Worm (Caenorhabditis elegans) whole organism, young adult: ENCODE measurements around the gene tric-1B.1.

Source experiments
- B0019.2 ChIP-seq: fragments of 200-800 bp; sonication (Bioruptor generic); conservative IDR thresholded peaks from 2 replicates; pipeline ENCODE4 v1.3.6; 2022; ENCODE audit warnings: missing genetic modification reagents, missing genetic modification characterization, missing compliant biosample characterization
- B0035.1 ChIP-seq: sonication (generic microtip); optimal IDR thresholded peaks from 2 replicates; lab custom pipeline; 2016; ENCODE audit warnings: missing genetic modification characterization, mild to moderate bottlenecking, missing compliant biosample characterization, missing genotype, missing genetic modification reagents
- C06A6.2 ChIP-seq: fragments of 200-800 bp; sonication (Bioruptor generic); conservative IDR thresholded peaks from 2 replicates; pipeline ENCODE4 v1.3.6; 2022; ENCODE audit warnings: missing genetic modification characterization, missing compliant biosample characterization
- F10E7.11 ChIP-seq: sonication (generic microtip); optimal IDR thresholded peaks from 2 replicates; lab custom pipeline; 2017; ENCODE audit warnings: mild to moderate bottlenecking, missing genetic modification characterization, moderate library complexity, missing compliant biosample characterization
- F22D6.2 ChIP-seq: sonication (generic microtip); optimal IDR thresholded peaks from 2 replicates; lab custom pipeline; 2016; ENCODE audit warnings: mild to moderate bottlenecking, missing genetic modification characterization, missing compliant biosample characterization
- F33H1.4 ChIP-seq: fragments of 200-800 bp; sonication (Bioruptor generic); IDR thresholded peaks from 2 replicates; pipeline ENCODE4 v1.3.6; 2022; ENCODE audit warnings: missing genetic modification reagents, missing genetic modification characterization, missing compliant biosample characterization
- F37B4.10 ChIP-seq: fragments of 200-800 bp; sonication (Bioruptor generic); IDR thresholded peaks from 2 replicates; pipeline ENCODE4 v1.3.6; 2022; ENCODE audit warnings: missing genetic modification characterization, missing compliant biosample characterization
- F55B11.4 ChIP-seq: sonication (generic microtip); optimal IDR thresholded peaks from 2 replicates; lab custom pipeline; 2016; ENCODE audit warnings: missing compliant biosample characterization, missing genetic modification characterization, borderline replicate concordance; ENCODE audit not compliant: insufficient read depth
- F57A8.1 ChIP-seq: fragments of 200-800 bp; sonication (Bioruptor generic); optimal IDR thresholded peaks from 2 replicates; lab custom pipeline; 2018; ENCODE audit warnings: mild to moderate bottlenecking, missing genetic modification characterization, moderate library complexity, missing compliant biosample characterization
- F57C9.4 ChIP-seq: sonication (generic microtip); optimal IDR thresholded peaks from 2 replicates; lab custom pipeline; 2017; ENCODE audit warnings: mild to moderate bottlenecking, missing genetic modification characterization, missing compliant biosample characterization
- K11D2.4 ChIP-seq: fragments of 200-800 bp; sonication (Bioruptor generic); IDR thresholded peaks from 2 replicates; pipeline ENCODE4 v1.3.6; 2022; ENCODE audit warnings: missing genetic modification reagents, missing genetic modification characterization, missing compliant biosample characterization
- Y53G8AR.9 ChIP-seq: fragments of 200-800 bp; sonication (Bioruptor generic); conservative IDR thresholded peaks from 2 replicates; pipeline ENCODE4 v1.3.6; 2022; ENCODE audit warnings: missing genetic modification reagents, missing genetic modification characterization, missing compliant biosample characterization
- Y56A3A.18 ChIP-seq: fragments of 200-800 bp; sonication (Bioruptor generic); IDR thresholded peaks from 2 replicates; pipeline ENCODE4 v1.3.6; 2022; ENCODE audit warnings: missing genetic modification reagents, missing genetic modification characterization, missing compliant biosample characterization
- ZK185.1 ChIP-seq: sonication (generic microtip); optimal IDR thresholded peaks from 2 replicates; lab custom pipeline; 2016; ENCODE audit warnings: mild to moderate bottlenecking, missing genetic modification characterization, missing compliant biosample characterization; ENCODE audit not compliant: poor library complexity, severe bottlenecking
- ama-1 ChIP-seq, 3 experiments: fragments of 150-350 bp in 1 of 3; sonication (generic microtip) in 2 of 3; optimal IDR thresholded peaks; 2 replicates each; lab custom pipeline; 2014 to 2018; ENCODE audit warnings: missing biosample characterization in 2 of 3, missing genetic modification characterization in 2 of 3, missing genetic modification reagents in 2 of 3
- aptf-2 ChIP-seq: fragments of 200-800 bp; sonication (Bioruptor generic); conservative IDR thresholded peaks from 2 replicates; pipeline ENCODE4 v1.3.6; 2022; ENCODE audit warnings: missing genetic modification reagents, missing genetic modification characterization, missing compliant biosample characterization
- bed-1 ChIP-seq: fragments of 200-800 bp; sonication (Bioruptor generic); IDR thresholded peaks from 2 replicates; pipeline ENCODE4 v1.3.6; 2022; ENCODE audit warnings: missing genetic modification reagents, missing genetic modification characterization, missing compliant biosample characterization
- ceh-91 ChIP-seq: fragments of 200-800 bp; sonication (Bioruptor generic); IDR thresholded peaks from 2 replicates; pipeline ENCODE4 v1.3.6; 2022; ENCODE audit warnings: missing genetic modification reagents, missing genetic modification characterization, missing compliant biosample characterization
- die-1 ChIP-seq: sonication (generic microtip); optimal IDR thresholded peaks from 2 replicates; lab custom pipeline; 2016; ENCODE audit warnings: missing genotype, mild to moderate bottlenecking, missing genetic modification characterization, missing compliant biosample characterization
- dox-1 ChIP-seq: fragments of 200-800 bp; sonication (Bioruptor generic); IDR thresholded peaks from 2 replicates; pipeline ENCODE4 v1.3.6; 2022; ENCODE audit warnings: missing genetic modification reagents, missing genetic modification characterization, missing compliant biosample characterization
- dpff-1 ChIP-seq: sonication (generic microtip); optimal IDR thresholded peaks from 2 replicates; lab custom pipeline; 2017; ENCODE audit warnings: mild to moderate bottlenecking, missing genetic modification characterization, missing compliant biosample characterization
- dpl-1 ChIP-seq: fragments of 150-350 bp; optimal IDR thresholded peaks from 2 replicates; lab custom pipeline; 2014; ENCODE audit warnings: missing biosample characterization, missing genetic modification reagents, missing genetic modification characterization
- ets-4 ChIP-seq: fragments of 200-800 bp; sonication (Bioruptor generic); optimal IDR thresholded peaks from 2 replicates; lab custom pipeline; 2018; ENCODE audit warnings: mild to moderate bottlenecking, missing genetic modification characterization, missing compliant biosample characterization
- fkh-3 ChIP-seq: sonication (generic microtip); optimal IDR thresholded peaks from 2 replicates; lab custom pipeline; 2016; ENCODE audit warnings: mild to moderate bottlenecking, missing genetic modification characterization, missing compliant biosample characterization
- hrde-1 ChIP-seq: sonication (generic microtip); optimal IDR thresholded peaks from 2 replicates; lab custom pipeline; 2016; ENCODE audit warnings: missing genetic modification characterization, mild to moderate bottlenecking, missing compliant biosample characterization, moderate library complexity, missing genotype, missing genetic modification reagents, borderline replicate concordance
- let-526 ChIP-seq: fragments of 200-800 bp; sonication (Bioruptor generic); IDR thresholded peaks from 2 replicates; pipeline ENCODE4 v1.3.6; 2022; ENCODE audit warnings: missing genetic modification reagents, missing genetic modification characterization, missing compliant biosample characterization
- lin-40 ChIP-seq: sonication (generic microtip); optimal IDR thresholded peaks from 2 replicates; lab custom pipeline; 2016; ENCODE audit warnings: missing genetic modification characterization, mild to moderate bottlenecking, missing compliant biosample characterization, missing genotype, missing genetic modification reagents
- madf-6 ChIP-seq: fragments of 200-800 bp; sonication (Bioruptor generic); IDR thresholded peaks from 2 replicates; pipeline ENCODE4 v1.3.6; 2022; ENCODE audit warnings: missing genetic modification reagents, missing genetic modification characterization, missing compliant biosample characterization
- mes-4 ChIP-seq: sonication (generic microtip); optimal IDR thresholded peaks from 2 replicates; lab custom pipeline; 2016; ENCODE audit warnings: missing genotype, missing genetic modification characterization, missing compliant biosample characterization
- nfya-2 ChIP-seq: fragments of 200-800 bp; sonication (Bioruptor generic); IDR thresholded peaks from 2 replicates; pipeline ENCODE4 v1.3.6; 2022; ENCODE audit warnings: missing genetic modification reagents, missing genetic modification characterization, missing compliant biosample characterization
- rcor-1 ChIP-seq: fragments of 200-800 bp; sonication (Bioruptor generic); IDR thresholded peaks from 2 replicates; pipeline ENCODE4 v1.3.6; 2022; ENCODE audit warnings: missing genetic modification reagents, missing genetic modification characterization, missing compliant biosample characterization
- rec-8 ChIP-seq, 2 experiments: sonication (generic microtip); optimal IDR thresholded peaks; 2 replicates each; lab custom pipeline; 2016; ENCODE audit warnings: mild to moderate bottlenecking in 2 of 2, missing genetic modification characterization in 2 of 2, missing genetic modification reagents in 2 of 2, missing genotype in 2 of 2, missing biosample characterization in 1 of 2, missing compliant biosample characterization in 1 of 2, moderate library complexity in 1 of 2
- snpc-1.1 ChIP-seq: sonication (generic microtip); optimal IDR thresholded peaks from 2 replicates; lab custom pipeline; 2017; ENCODE audit warnings: missing genetic modification characterization, mild to moderate bottlenecking, missing compliant biosample characterization, antibody characterized with exemption, moderate library complexity, missing genotype, missing genetic modification reagents; ENCODE audit not compliant: insufficient read depth
- somi-1 ChIP-seq: fragments of 200-800 bp; sonication (Bioruptor generic); optimal IDR thresholded peaks from 2 replicates; lab custom pipeline; 2018; ENCODE audit warnings: mild to moderate bottlenecking, missing genetic modification characterization, missing compliant biosample characterization
- tbp1 ChIP-seq: fragments of 200-800 bp; sonication (Bioruptor generic); optimal IDR thresholded peaks from 2 replicates; lab custom pipeline; 2018; ENCODE audit warnings: mild to moderate bottlenecking, missing genetic modification characterization, missing compliant biosample characterization
- unc-130 ChIP-seq: sonication (generic microtip); optimal IDR thresholded peaks from 2 replicates; lab custom pipeline; 2016; ENCODE audit warnings: missing genetic modification reagents, missing genetic modification characterization, missing compliant biosample characterization
- zfh-2 ChIP-seq: fragments of 200-800 bp; sonication (Bioruptor generic); conservative IDR thresholded peaks from 2 replicates; pipeline ENCODE4 v1.3.6; 2022; ENCODE audit warnings: missing genetic modification reagents, missing genetic modification characterization, missing compliant biosample characterization
- zim-3 ChIP-seq: sonication (generic microtip); optimal IDR thresholded peaks from 2 replicates; lab custom pipeline; 2017; ENCODE audit warnings: mild to moderate bottlenecking, missing genetic modification characterization, moderate library complexity, missing compliant biosample characterization
- ztf-25 ChIP-seq: fragments of 200-800 bp; sonication (Bioruptor generic); IDR thresholded peaks from 2 replicates; pipeline ENCODE4 v1.3.6; 2022; ENCODE audit warnings: missing genetic modification reagents, missing genetic modification characterization, missing compliant biosample characterization
- ztf-26 ChIP-seq: sonication (generic microtip); optimal IDR thresholded peaks from 2 replicates; lab custom pipeline; 2017; ENCODE audit warnings: missing genetic modification characterization, missing compliant biosample characterization

The tric-1B.1 gene

ce11 chrII:12266145-12266544 is at the start of gene tric-1B.1:
Gene tric-1B.1, minus strand, starts transcription at chrII:12266245.
- TF ChIP-seq zim-3 = no peak
- TF ChIP-seq let-526 (GFP tag; lab: Robert Waterston, UW) = no peak
- TF ChIP-seq aptf-2 (GFP tag; lab: Robert Waterston, UW) = no peak
- TF ChIP-seq die-1 (tag; lab: Kevin White, UChicago) = no peak
- no peak for TF ChIP-seq snpc-1.1 (tag; lab: Kevin White, UChicago)
- TF ChIP-seq madf-6 (GFP tag; lab: Robert Waterston, UW) = no peak
- TF ChIP-seq unc-130 = no peak
- TF ChIP-seq F10E7.11 = no peak
- TF ChIP-seq lin-40 (tag; lab: Kevin White, UChicago) = no peak
- no peak for TF ChIP-seq dpff-1 (tag; lab: Kevin White, UChicago)
- TF ChIP-seq K11D2.4 = no peak
- TF ChIP-seq ztf-26 (tag; lab: Kevin White, UChicago) = no peak
- no peak for TF ChIP-seq rcor-1 (GFP tag; lab: Robert Waterston, UW)
- TF ChIP-seq F57A8.1 (GFP tag; lab: Kevin White, UChicago) = no peak
- no peak for TF ChIP-seq ZK185.1 (tag; lab: Kevin White, UChicago)

ce11 chrII:12311560-12311959 is 45.5 kb upstream of the tric-1B.1 start, which contains the start of gene sre-51:
Gene sre-51, plus strand, starts transcription at chrII:12311860.
- TF ChIP-seq ama-1 (optimal IDR thresholded peaks at IDR 0.05; lab: Kevin White, UChicago) (no peak), ama-1 (GFP tag; optimal IDR thresholded peaks at IDR 0.05; lab: Kevin White, UChicago) (no peak), tbp1 (GFP tag; lab: Kevin White, UChicago) (no peak), C06A6.2 (GFP tag; lab: Robert Waterston, UW) (no peak), Y56A3A.18 (GFP tag; lab: Robert Waterston, UW) (no peak), F22D6.2 (tag; lab: Kevin White, UChicago) (no peak), somi-1 (GFP tag; lab: Kevin White, UChicago) (no peak), bed-1 (GFP tag; lab: Robert Waterston, UW) (no peak)

- TF ChIP-seq nfya-2 (no peak), B0019.2 (GFP tag; lab: Robert Waterston, UW) (no peak), zfh-2 (GFP tag; lab: Robert Waterston, UW) (no peak), hrde-1 (tag; lab: Kevin White, UChicago) (no peak), F57C9.4 (no peak), F10E7.11 (no peak)
- TF ChIP-seq, all 124 proteins: peak for 0
Observed at ce11 chrII:12309614-12310013, 43.6 kb upstream of the tric-1B.1 start, which contains the start of gene C50E10.2. Gene C50E10.2, minus strand, starts transcription at chrII:12309714.

ce11 chrII:12303142-12303541 is 37.1 kb upstream of the tric-1B.1 start, which contains the start of gene sre-50:
Gene sre-50, plus strand, starts transcription at chrII:12303525.
- TF ChIP-seq rec-8 (tag; optimal IDR thresholded peaks at IDR 0.05; lab: Kevin White, UChicago) (no peak), B0035.1 (no peak), zim-3 (no peak), ceh-91 (GFP tag; lab: Robert Waterston, UW) (no peak), dpl-1 (GFP tag; lab: Kevin White, UChicago) (no peak), F57A8.1 (GFP tag; lab: Kevin White, UChicago) (no peak), Y53G8AR.9 (GFP tag; lab: Robert Waterston, UW) (no peak), F37B4.10 (no peak), fkh-3 (tag; lab: Kevin White, UChicago) (no peak), F55B11.4 (tag; lab: Kevin White, UChicago) (no peak), ets-4 (GFP tag; lab: Kevin White, UChicago) (no peak), mes-4 (no peak), F33H1.4 (no peak), ztf-25 (no peak), dox-1 (GFP tag; lab: Robert Waterston, UW) (no peak)
